Fruit fly (Drosophila melanogaster) whole organism, prepupa: ENCODE results near the gene beg.

ENCODE experiments used
- CG6276 ChIP-seq: fragments of 200-800 bp; sonication (Bioruptor generic); optimal IDR thresholded peaks from 2 replicates; lab custom pipeline; 2017; ENCODE audit warnings: missing biosample characterization, mild to moderate bottlenecking, missing genetic modification characterization
- CG6792 ChIP-seq: fragments of 200-800 bp; sonication (Bioruptor generic); optimal IDR thresholded peaks from 3 replicates; lab custom pipeline; 2016; ENCODE audit warnings: missing biosample characterization, missing genetic modification characterization
- CG6854 ChIP-seq: fragments of 200-800 bp; sonication (Bioruptor generic); optimal IDR thresholded peaks from 2 replicates; lab custom pipeline; 2017; ENCODE audit warnings: missing biosample characterization, mild to moderate bottlenecking, missing genetic modification characterization
- CG8632 ChIP-seq: fragments of 200-800 bp; sonication (Bioruptor generic); optimal IDR thresholded peaks from 3 replicates; lab custom pipeline; 2016; ENCODE audit warnings: missing biosample characterization, missing genetic modification characterization
- Eip93F ChIP-seq: fragments of 200-800 bp; sonication (Bioruptor generic); optimal IDR thresholded peaks from 2 replicates; lab custom pipeline; 2016; ENCODE audit warnings: missing biosample characterization, mild to moderate bottlenecking, missing genetic modification characterization
- Hr38 ChIP-seq: sonication (Bioruptor generic); optimal IDR thresholded peaks from 2 replicates; lab custom pipeline; 2016; ENCODE audit warnings: missing biosample characterization, missing genetic modification characterization
- Hr39 ChIP-seq: fragments of 200-800 bp; sonication (Bioruptor generic); optimal IDR thresholded peaks from 2 replicates; lab custom pipeline; 2016; ENCODE audit warnings: missing biosample characterization, missing genetic modification characterization
- OdsH ChIP-seq: fragments of 200-800 bp; sonication (Bioruptor generic); optimal IDR thresholded peaks from 3 replicates; lab custom pipeline; 2016; ENCODE audit warnings: missing biosample characterization, missing genetic modification characterization
- Sox102F ChIP-seq: fragments of 200-800 bp; sonication (Bioruptor generic); optimal IDR thresholded peaks from 2 replicates; lab custom pipeline; 2016; ENCODE audit warnings: missing biosample characterization, mild to moderate bottlenecking, missing genetic modification characterization
- eg ChIP-seq: fragments of 200-800 bp; sonication (Bioruptor generic); IDR thresholded peaks from 3 replicates; pipeline ENCODE4 v1.3.6; 2022; ENCODE audit warnings: missing biosample characterization, missing genetic modification characterization
- salr ChIP-seq, 2 experiments: fragments of 200-800 bp; sonication (Bioruptor generic); optimal IDR thresholded peaks; 3 replicates each; lab custom pipeline; 2016 to 2018; ENCODE audit warnings: missing biosample characterization in 2 of 2, missing genetic modification characterization in 2 of 2, mild to moderate bottlenecking in 1 of 2
- svp ChIP-seq: fragments of 200-800 bp; sonication (Bioruptor generic); peaks from one replicate; lab custom pipeline; 2016; ENCODE audit warnings: missing biosample characterization, missing genetic modification characterization

- TF ChIP-seq salr (GFP tag; optimal IDR thresholded peaks at IDR 0.05; lab: Kevin White, UChicago) (no peak), Hr39 (GFP tag; lab: Kevin White, UChicago) (no peak), Eip93F (GFP tag; lab: Kevin White, UChicago) (no peak), svp (GFP tag; lab: Kevin White, UChicago) (no peak), CG8632 (GFP tag; lab: Kevin White, UChicago) (no peak), CG6276 (no peak), Hr38 (GFP tag; lab: Kevin White, UChicago) (no peak), CG6854 (no peak), CG6792 (GFP tag; lab: Kevin White, UChicago) (no peak), Sox102F (GFP tag; lab: Kevin White, UChicago) (no peak), eg (no peak), OdsH (GFP tag; lab: Kevin White, UChicago) (no peak)
Observed at dm6 chr3L:16994805-16995204, 40.7 kb upstream of the beg start.
